In genomic region chr2L:4282681-4283343, dm6 we compare ENCODE assay signal across 1 fruit fly cellular context.
A peak's percentile ranks its signal among the peaks of the same experiment; 100 is the strongest.
TF ChIP-seq lines count a peak whose summit lies in the region.

tutl (plus strand) TSS chr2L:4283148.

TF ChIP-seq in whole organism, embryonic, 481 proteins besides CTCF, POLR2A, EP300 and RAD21 (continued from another document and continues in another):
- peak; percentile 64; the same call in 2 of the 3 replicates for TF ChIP-seq CG3726 (GFP tag; IDR thresholded peaks at IDR 0.05; lab: Robert Waterston, UW)
- TF ChIP-seq Dip2 (GFP tag; IDR thresholded peaks at IDR 0.05; lab: Robert Waterston, UW) = no peak
- TF ChIP-seq CG4328 (GFP tag; optimal IDR thresholded peaks at IDR 0.05; lab: Kevin White, UChicago) = peak; percentile 10
- TF ChIP-seq gro (GFP tag; optimal IDR thresholded peaks at IDR 0.05; lab: Kevin White, UChicago) = peak; percentile 23
- TF ChIP-seq tx (GFP tag; optimal IDR thresholded peaks at IDR 0.05; lab: Kevin White, UChicago) = peak; percentile 86
- TF ChIP-seq grau (tag; optimal IDR thresholded peaks at IDR 0.05; lab: Kevin White, UChicago) = peak; percentile 82
- peak; percentile 54 for TF ChIP-seq Nf-YB (GFP tag; optimal IDR thresholded peaks at IDR 0.05; lab: Kevin White, UChicago)
- TF ChIP-seq Lim3 (GFP tag; IDR thresholded peaks at IDR 0.05; lab: Robert Waterston, UW) = peak; percentile 56; the same call in 1 of the 2 replicates
- no peak for TF ChIP-seq Dp (GFP tag; optimal IDR thresholded peaks at IDR 0.05; lab: Kevin White, UChicago)
- peak; percentile 84 for TF ChIP-seq phol (tag; optimal IDR thresholded peaks at IDR 0.05; lab: Kevin White, UChicago)
- TF ChIP-seq lilli (GFP tag; optimal IDR thresholded peaks at IDR 0.05; lab: Kevin White, UChicago) = peak; percentile 86
- TF ChIP-seq ems (GFP tag; optimal IDR thresholded peaks at IDR 0.05; lab: Kevin White, UChicago) = peak; percentile 75
- TF ChIP-seq dm (GFP tag; optimal IDR thresholded peaks at IDR 0.05; lab: Kevin White, UChicago) = peak; percentile 52
- TF ChIP-seq CG8944 (GFP tag; optimal IDR thresholded peaks at IDR 0.05; lab: Kevin White, UChicago) = peak; percentile 77
- TF ChIP-seq CG18476 (GFP tag; optimal IDR thresholded peaks at IDR 0.05; lab: Kevin White, UChicago) = peak; percentile 74
- peak; percentile 74 for TF ChIP-seq CG8388 (GFP tag; optimal IDR thresholded peaks at IDR 0.05; lab: Kevin White, UChicago)
- TF ChIP-seq CG7556 (GFP tag; optimal IDR thresholded peaks at IDR 0.05; lab: Kevin White, UChicago) = peak; percentile 89
- no peak; the same call in 2 of the 3 replicates for TF ChIP-seq CG2199 (GFP tag; IDR thresholded peaks at IDR 0.05; lab: Robert Waterston, UW)
- peak; percentile 62; the same call in 1 of the 2 replicates for TF ChIP-seq peb (GFP tag; IDR thresholded peaks at IDR 0.05; lab: Robert Waterston, UW)
- peak; percentile 14 for TF ChIP-seq CG17186 (GFP tag; optimal IDR thresholded peaks at IDR 0.05; lab: Kevin White, UChicago)
- peak; percentile 82 for TF ChIP-seq Dbx (GFP tag; IDR thresholded peaks at IDR 0.05; lab: Robert Waterston, UW)
- peak; percentile 51 for TF ChIP-seq cato (GFP tag; optimal IDR thresholded peaks at IDR 0.05; lab: Kevin White, UChicago; ENCODE audit: borderline replicate concordance)
- TF ChIP-seq CG7987 (GFP tag; optimal IDR thresholded peaks at IDR 0.05; lab: Kevin White, UChicago) = no peak
- peak; percentile 89 for TF ChIP-seq CG30403 (GFP tag; optimal IDR thresholded peaks at IDR 0.05; lab: Kevin White, UChicago)
- TF ChIP-seq schlank (tag; optimal IDR thresholded peaks at IDR 0.05; lab: Kevin White, UChicago) = no peak
- peak; percentile 72 for TF ChIP-seq Myb (GFP tag; optimal IDR thresholded peaks at IDR 0.05; lab: Kevin White, UChicago)
- TF ChIP-seq da (GFP tag; optimal IDR thresholded peaks at IDR 0.05; lab: Kevin White, UChicago) = no peak
- peak; percentile 68 for TF ChIP-seq CG10462 (GFP tag; optimal IDR thresholded peaks at IDR 0.05; lab: Kevin White, UChicago)
- peak; percentile 96 for TF ChIP-seq Med (GFP tag; lab: Kevin White, UChicago)
- TF ChIP-seq NK7.1 (GFP tag; optimal IDR thresholded peaks at IDR 0.05; lab: Kevin White, UChicago) = peak; percentile 13
- TF ChIP-seq crol (GFP tag; IDR thresholded peaks at IDR 0.05; lab: Robert Waterston, UW) = 0 out of 2 replicates have a peak, but pooled peaks have one; percentile 18
- peak; percentile 66 for TF ChIP-seq sens-2 (GFP tag; IDR thresholded peaks at IDR 0.05; lab: Robert Waterston, UW)
- peak; percentile 74 for TF ChIP-seq CG10267 (tag; optimal IDR thresholded peaks at IDR 0.05; lab: Kevin White, UChicago)
- TF ChIP-seq gcm (GFP tag; optimal IDR thresholded peaks at IDR 0.05; lab: Kevin White, UChicago) = peak; percentile 50
- TF ChIP-seq CG12744 (GFP tag; optimal IDR thresholded peaks at IDR 0.05; lab: Kevin White, UChicago) = peak; percentile 77
- peak; percentile 77; the same call in 1 of the 2 replicates for TF ChIP-seq HLH3B (GFP tag; IDR thresholded peaks at IDR 0.05; lab: Robert Waterston, UW)
- peak; percentile 36 for TF ChIP-seq CG2116 (GFP tag; optimal IDR thresholded peaks at IDR 0.05; lab: Kevin White, UChicago)
- peak; percentile 44; the same call in 1 of the 2 replicates for TF ChIP-seq ro (GFP tag; IDR thresholded peaks at IDR 0.05; lab: Robert Waterston, UW)
- TF ChIP-seq knrl (GFP tag; IDR thresholded peaks at IDR 0.05; lab: Robert Waterston, UW; ENCODE audit: partially characterized antibody) = no peak
- peak; percentile 84 for TF ChIP-seq croc (GFP tag; conservative IDR thresholded peaks at IDR 0.05; lab: Robert Waterston, UW)
- peak; percentile 80 for TF ChIP-seq CG12942 (GFP tag; optimal IDR thresholded peaks at IDR 0.05; lab: Kevin White, UChicago)
- TF ChIP-seq CG15514 (GFP tag; optimal IDR thresholded peaks at IDR 0.05; lab: Kevin White, UChicago) = peak; percentile 56
- TF ChIP-seq CG9609 (GFP tag; optimal IDR thresholded peaks at IDR 0.05; lab: Kevin White, UChicago) = peak; percentile 82
- peak; percentile 90 for TF ChIP-seq vvl (GFP tag; IDR thresholded peaks at IDR 0.05; lab: Robert Waterston, UW)
- TF ChIP-seq CrebB (tag; optimal IDR thresholded peaks at IDR 0.05; lab: Kevin White, UChicago) = peak; percentile 14
- peak; percentile 60 for TF ChIP-seq NC2β (GFP tag; optimal IDR thresholded peaks at IDR 0.05; lab: Kevin White, UChicago)
- TF ChIP-seq Gug (GFP tag; IDR thresholded peaks at IDR 0.05; lab: Robert Waterston, UW) = peak; percentile 68; the same call in 2 of the 4 replicates
- TF ChIP-seq CG11247 (GFP tag; IDR thresholded peaks at IDR 0.05; lab: Robert Waterston, UW) = peak; percentile 71
- TF ChIP-seq cas (GFP tag; IDR thresholded peaks at IDR 0.05; lab: Robert Waterston, UW) = 0 out of 2 replicates have a peak, but pooled peaks have one; percentile 20
- no peak for TF ChIP-seq lov (optimal IDR thresholded peaks at IDR 0.05; lab: Kevin White, UChicago)
- peak; percentile 74; the same call in 2 of the 3 replicates for TF ChIP-seq lov (GFP tag; IDR thresholded peaks at IDR 0.05; lab: Robert Waterston, UW)
- peak; percentile 51 for TF ChIP-seq CG7372 (GFP tag; IDR thresholded peaks at IDR 0.05; lab: Robert Waterston, UW)
- TF ChIP-seq CG6689 (GFP tag; IDR thresholded peaks at IDR 0.05; lab: Robert Waterston, UW) = peak; percentile 89
- TF ChIP-seq Ada2b (GFP tag; IDR thresholded peaks at IDR 0.05; lab: Robert Waterston, UW) = peak; percentile 77
- peak; percentile 90 for TF ChIP-seq corto (GFP tag; optimal IDR thresholded peaks at IDR 0.05; lab: Kevin White, UChicago)
- TF ChIP-seq CG30431 (GFP tag; optimal IDR thresholded peaks at IDR 0.05; lab: Kevin White, UChicago) = peak; percentile 84
- peak; percentile 79 for TF ChIP-seq HLH54F (GFP tag; optimal IDR thresholded peaks at IDR 0.05; lab: Kevin White, UChicago)
- peak; percentile 88 for TF ChIP-seq CG2678 (tag; optimal IDR thresholded peaks at IDR 0.05; lab: Kevin White, UChicago)
- TF ChIP-seq z (GFP tag; IDR thresholded peaks at IDR 0.05; lab: Robert Waterston, UW) = peak; percentile 85
- no peak for TF ChIP-seq tna (GFP tag; IDR thresholded peaks at IDR 0.05; lab: Robert Waterston, UW; ENCODE audit: partially characterized antibody)
- peak; percentile 50; the same call in 1 of the 2 replicates for TF ChIP-seq Oaz (GFP tag; IDR thresholded peaks at IDR 0.05; lab: Robert Waterston, UW)
- peak; percentile 63 for TF ChIP-seq Ets97D (GFP tag; optimal IDR thresholded peaks at IDR 0.05; lab: Kevin White, UChicago)
- TF ChIP-seq caup (GFP tag; optimal IDR thresholded peaks at IDR 0.05; lab: Kevin White, UChicago; ENCODE audit: severe bottlenecking) = peak; percentile 32
- peak; percentile 73 for TF ChIP-seq CG1647 (GFP tag; optimal IDR thresholded peaks at IDR 0.05; lab: Kevin White, UChicago)
- peak; percentile 47; the same call in 1 of the 2 replicates for TF ChIP-seq dati (GFP tag; IDR thresholded peaks at IDR 0.05; lab: Robert Waterston, UW)
- TF ChIP-seq kay (GFP tag; optimal IDR thresholded peaks at IDR 0.05; lab: Kevin White, UChicago) = peak; percentile 82
- TF ChIP-seq CG8089 (GFP tag; optimal IDR thresholded peaks at IDR 0.05; lab: Kevin White, UChicago) = peak; percentile 80
- peak; percentile 74; the same call in 2 of the 3 replicates for TF ChIP-seq CG2889 (GFP tag; IDR thresholded peaks at IDR 0.05; lab: Robert Waterston, UW)
- TF ChIP-seq mld (GFP tag; IDR thresholded peaks at IDR 0.05; lab: Robert Waterston, UW; ENCODE audit: partially characterized antibody) = no peak
- peak; percentile 73 for TF ChIP-seq D19A (tag; optimal IDR thresholded peaks at IDR 0.05; lab: Kevin White, UChicago)
- peak; percentile 88 for TF ChIP-seq CoRest (tag; optimal IDR thresholded peaks at IDR 0.05; lab: Kevin White, UChicago)
- no peak for TF ChIP-seq pzg (GFP tag; optimal IDR thresholded peaks at IDR 0.05; lab: Kevin White, UChicago)
- peak; percentile 90 for TF ChIP-seq jumu (GFP tag; optimal IDR thresholded peaks at IDR 0.05; lab: Kevin White, UChicago)
- peak; percentile 52 for TF ChIP-seq amos (GFP tag; IDR thresholded peaks at IDR 0.05; lab: Robert Waterston, UW; ENCODE audit: partially characterized antibody)
- peak; percentile 57; the same call in 1 of the 2 replicates for TF ChIP-seq Drgx (GFP tag; IDR thresholded peaks at IDR 0.05; lab: Robert Waterston, UW)
- peak; percentile 62 for TF ChIP-seq CG17385 (GFP tag; optimal IDR thresholded peaks at IDR 0.05; lab: Kevin White, UChicago)
- TF ChIP-seq Sox100B (GFP tag; optimal IDR thresholded peaks at IDR 0.05; lab: Kevin White, UChicago) = peak; percentile 71
- TF ChIP-seq CG17361 (GFP tag; IDR thresholded peaks at IDR 0.05; lab: Robert Waterston, UW) = peak; percentile 86
- TF ChIP-seq sens (GFP tag; lab: Kevin White, UChicago) = peak; percentile 95
- peak; percentile 15 for TF ChIP-seq Lpt (GFP tag; optimal IDR thresholded peaks at IDR 0.05; lab: Kevin White, UChicago)
- peak; percentile 67 for TF ChIP-seq Usf (GFP tag; optimal IDR thresholded peaks at IDR 0.05; lab: Kevin White, UChicago)
- TF ChIP-seq tgo (GFP tag; IDR thresholded peaks at IDR 0.05; lab: Robert Waterston, UW) = peak; percentile 81
- TF ChIP-seq Aef1 (GFP tag; IDR thresholded peaks at IDR 0.05; lab: Robert Waterston, UW) = peak; percentile 78
- TF ChIP-seq repo (GFP tag; optimal IDR thresholded peaks at IDR 0.05; lab: Kevin White, UChicago) = peak; percentile 76
- TF ChIP-seq Nf-YC (tag; optimal IDR thresholded peaks at IDR 0.05; lab: Kevin White, UChicago) = peak; percentile 12
- TF ChIP-seq kah (GFP tag; optimal IDR thresholded peaks at IDR 0.05; lab: Kevin White, UChicago) = no peak
- peak; percentile 71 for TF ChIP-seq CG1792 (GFP tag; optimal IDR thresholded peaks at IDR 0.05; lab: Kevin White, UChicago)
- peak; percentile 9 for TF ChIP-seq zen (tag; optimal IDR thresholded peaks at IDR 0.05; lab: Kevin White, UChicago)
- TF ChIP-seq CG32767 (GFP tag; IDR thresholded peaks at IDR 0.05; lab: Robert Waterston, UW) = peak; percentile 68
- peak; percentile 79 for TF ChIP-seq fd96Cb (tag; optimal IDR thresholded peaks at IDR 0.05; lab: Kevin White, UChicago)
- peak; percentile 59 for TF ChIP-seq D19B (GFP tag; optimal IDR thresholded peaks at IDR 0.05; lab: Kevin White, UChicago)
- peak; percentile 58; the same call in 1 of the 2 replicates for TF ChIP-seq klu (GFP tag; IDR thresholded peaks at IDR 0.05; lab: Robert Waterston, UW)
- TF ChIP-seq Sin3A (optimal IDR thresholded peaks at IDR 0.05; lab: Kevin White, UChicago) = no peak
- TF ChIP-seq nau (GFP tag; optimal IDR thresholded peaks at IDR 0.05; lab: Kevin White, UChicago) = peak; percentile 63
- TF ChIP-seq CG9437 (GFP tag; optimal IDR thresholded peaks at IDR 0.05; lab: Kevin White, UChicago) = peak; percentile 28
- peak; percentile 56 for TF ChIP-seq stc (GFP tag; IDR thresholded peaks at IDR 0.05; lab: Robert Waterston, UW)
- peak; percentile 64 for TF ChIP-seq CG11723 (GFP tag; optimal IDR thresholded peaks at IDR 0.05; lab: Kevin White, UChicago)
- TF ChIP-seq Asciz (GFP tag; optimal IDR thresholded peaks at IDR 0.05; lab: Kevin White, UChicago) = peak; percentile 76
- TF ChIP-seq slbo (GFP tag; IDR thresholded peaks at IDR 0.05; lab: Robert Waterston, UW) = peak; percentile 85
- TF ChIP-seq Mrtf (GFP tag; IDR thresholded peaks at IDR 0.05; lab: Robert Waterston, UW) = peak; percentile 77
- peak; percentile 79 for TF ChIP-seq CG34422 (GFP tag; IDR thresholded peaks at IDR 0.05; lab: Robert Waterston, UW)
- peak; percentile 84 for TF ChIP-seq unpg (GFP tag; optimal IDR thresholded peaks at IDR 0.05; lab: Kevin White, UChicago)
- TF ChIP-seq CG5245 (GFP tag; optimal IDR thresholded peaks at IDR 0.05; lab: Kevin White, UChicago) = peak; percentile 83
- peak; percentile 45 to 89 for TF ChIP-seq chif (GFP tag; optimal IDR thresholded peaks at IDR 0.05; lab: Kevin White, UChicago)
- TF ChIP-seq dmrt11E (tag; optimal IDR thresholded peaks at IDR 0.05; lab: Kevin White, UChicago) = peak; percentile 91
- peak; percentile 83 for TF ChIP-seq bcd (GFP tag; optimal IDR thresholded peaks at IDR 0.05; lab: Kevin White, UChicago)
- peak; percentile 76 for TF ChIP-seq Camta (GFP tag; optimal IDR thresholded peaks at IDR 0.05; lab: Kevin White, UChicago)
- peak; percentile 73 for TF ChIP-seq pho (GFP tag; optimal IDR thresholded peaks at IDR 0.05; lab: Kevin White, UChicago)
- peak; percentile 80 for TF ChIP-seq en (GFP tag; optimal IDR thresholded peaks at IDR 0.05; lab: Kevin White, UChicago)
- peak; percentile 85 for TF ChIP-seq Oli (tag; optimal IDR thresholded peaks at IDR 0.05; lab: Kevin White, UChicago)
- peak; percentile 54 for TF ChIP-seq CG8765 (GFP tag; IDR thresholded peaks at IDR 0.05; lab: Robert Waterston, UW)
- peak; percentile 48 for TF ChIP-seq CG4854 (GFP tag; optimal IDR thresholded peaks at IDR 0.05; lab: Kevin White, UChicago)
- TF ChIP-seq danr (GFP tag; IDR thresholded peaks at IDR 0.05; lab: Robert Waterston, UW) = peak; percentile 74
- TF ChIP-seq Optix (GFP tag; IDR thresholded peaks at IDR 0.05; lab: Robert Waterston, UW) = peak; percentile 77; the same call in 2 of the 3 replicates
- TF ChIP-seq CG1832 (GFP tag; optimal IDR thresholded peaks at IDR 0.05; lab: Kevin White, UChicago) = peak; percentile 89
- peak; percentile 53 for TF ChIP-seq CG5180 (GFP tag; optimal IDR thresholded peaks at IDR 0.05; lab: Kevin White, UChicago)
- TF ChIP-seq CG14965 (GFP tag; optimal IDR thresholded peaks at IDR 0.05; lab: Kevin White, UChicago; ENCODE audit: borderline replicate concordance) = peak; percentile 67
- TF ChIP-seq CG4360 (GFP tag; IDR thresholded peaks at IDR 0.05; lab: Robert Waterston, UW) = peak; percentile 41; the same call in 1 of the 2 replicates
- peak; percentile 89 for TF ChIP-seq Side (GFP tag; optimal IDR thresholded peaks at IDR 0.05; lab: Kevin White, UChicago)
- no peak for TF ChIP-seq Neu2 (GFP tag; optimal IDR thresholded peaks at IDR 0.05; lab: Kevin White, UChicago; ENCODE audit: borderline replicate concordance)
- no peak for TF ChIP-seq CG13894 (tag; optimal IDR thresholded peaks at IDR 0.05; lab: Kevin White, UChicago)
- peak; percentile 82 for TF ChIP-seq CG13775 (GFP tag; optimal IDR thresholded peaks at IDR 0.05; lab: Kevin White, UChicago)
- TF ChIP-seq CG1603 (tag; optimal IDR thresholded peaks at IDR 0.05; lab: Kevin White, UChicago) = peak; percentile 83
- peak; percentile 53; the same call in 1 of the 2 replicates for TF ChIP-seq Doc2 (GFP tag; IDR thresholded peaks at IDR 0.05; lab: Robert Waterston, UW)
- peak; percentile 49 for TF ChIP-seq trh (GFP tag; optimal IDR thresholded peaks at IDR 0.05; lab: Kevin White, UChicago)
- no peak for TF ChIP-seq exex (tag; optimal IDR thresholded peaks at IDR 0.05; lab: Kevin White, UChicago)
- TF ChIP-seq tap (tag; optimal IDR thresholded peaks at IDR 0.05; lab: Kevin White, UChicago) = peak; percentile 17
- peak; percentile 89 for TF ChIP-seq CG14441 (GFP tag; IDR thresholded peaks at IDR 0.05; lab: Robert Waterston, UW)
